Worm (Caenorhabditis elegans) whole organism, L2 larva: ENCODE measurements around the gene C08F11.7.

ENCODE experiments used
- C34F6.9 ChIP-seq: fragments of 150-350 bp; optimal IDR thresholded peaks from 2 replicates; lab custom pipeline; 2014; ENCODE audit warnings: missing biosample characterization, missing genetic modification characterization
- Y55F3AM.14 ChIP-seq: fragments of 200-800 bp; sonication (Bioruptor generic); optimal IDR thresholded peaks from 2 replicates; lab custom pipeline; 2018; ENCODE audit warnings: mild to moderate bottlenecking, missing genetic modification characterization, missing compliant biosample characterization
- aly-2 ChIP-seq: fragments of 150-350 bp; optimal IDR thresholded peaks from 2 replicates; lab custom pipeline; 2014; ENCODE audit warnings: missing biosample characterization, missing genetic modification characterization
- ama-1 ChIP-seq: fragments of 150-350 bp; optimal IDR thresholded peaks from 2 replicates; lab custom pipeline; 2018; ENCODE audit warnings: inconsistent platforms
- blmp-1 ChIP-seq: sonication (generic microtip); optimal IDR thresholded peaks from 2 replicates; lab custom pipeline; 2017; ENCODE audit warnings: missing genetic modification characterization, mild to moderate bottlenecking, missing compliant biosample characterization, antibody characterized with exemption, moderate library complexity; ENCODE audit not compliant: insufficient read depth
- ceh-16 ChIP-seq: fragments of 150-350 bp; optimal IDR thresholded peaks from 2 replicates; lab custom pipeline; 2014; ENCODE audit warnings: missing biosample characterization, missing genetic modification characterization
- crh-2 ChIP-seq: sonication (generic microtip); optimal IDR thresholded peaks from 2 replicates; lab custom pipeline; 2017; ENCODE audit warnings: missing biosample characterization, missing genetic modification characterization
- elt-3 ChIP-seq: sonication (generic microtip); optimal IDR thresholded peaks from 2 replicates; lab custom pipeline; 2017; ENCODE audit warnings: missing biosample characterization, missing genetic modification characterization
- lin-11 ChIP-seq: fragments of 150-350 bp; sonication (generic microtip); optimal IDR thresholded peaks from 2 replicates; lab custom pipeline; 2014; ENCODE audit warnings: missing biosample characterization, missing genetic modification characterization, inconsistent platforms, mixed read lengths
- mab-5 ChIP-seq: fragments of 150-350 bp; optimal IDR thresholded peaks from 2 replicates; lab custom pipeline; 2014; ENCODE audit warnings: missing biosample characterization, missing genetic modification characterization
- mdl-1 ChIP-seq, 2 experiments: fragments of 150-350 bp in 1 of 2; sonication (generic microtip) in 1 of 2; optimal IDR thresholded peaks; 2 replicates each; lab custom pipeline; 2017; ENCODE audit warnings: missing biosample characterization in 2 of 2, missing genetic modification characterization in 2 of 2
- nhr-10 ChIP-seq: sonication (generic microtip); optimal IDR thresholded peaks from 2 replicates; lab custom pipeline; 2017; ENCODE audit warnings: missing biosample characterization, missing genetic modification characterization
- nhr-11 ChIP-seq: fragments of 150-350 bp; optimal IDR thresholded peaks from 2 replicates; lab custom pipeline; 2014; ENCODE audit warnings: missing biosample characterization, missing genetic modification characterization
- nhr-129 ChIP-seq: fragments of 150-350 bp; optimal IDR thresholded peaks from 2 replicates; lab custom pipeline; 2014; ENCODE audit warnings: missing biosample characterization, missing genetic modification characterization
- nhr-21 ChIP-seq: fragments of 150-350 bp; optimal IDR thresholded peaks from 2 replicates; lab custom pipeline; 2014; ENCODE audit warnings: missing biosample characterization, missing genetic modification characterization
- nhr-6 ChIP-seq: fragments of 150-350 bp; optimal IDR thresholded peaks from 2 replicates; lab custom pipeline; 2014; ENCODE audit warnings: missing biosample characterization, missing genetic modification characterization
- unc-39 ChIP-seq: fragments of 150-350 bp; optimal IDR thresholded peaks from 2 replicates; lab custom pipeline; 2014; ENCODE audit warnings: missing biosample characterization, missing genetic modification characterization
- unc-55 ChIP-seq: fragments of 150-350 bp; sonication (generic microtip); optimal IDR thresholded peaks from 3 replicates; lab custom pipeline; 2014; ENCODE audit warnings: missing biosample characterization, missing genetic modification reagents, missing genetic modification characterization
- unc-62 ChIP-seq: fragments of 150-350 bp; optimal IDR thresholded peaks from 2 replicates; lab custom pipeline; 2014; ENCODE audit warnings: missing biosample characterization, missing genetic modification reagents, missing genetic modification characterization
- ztf-4 ChIP-seq: fragments of 150-350 bp; optimal IDR thresholded peaks from 2 replicates; lab custom pipeline; 2014; ENCODE audit warnings: missing biosample characterization, missing genetic modification characterization

C08F11.7 gene

ce11 chrIV:13687631-13688030 lies 50.6 kb downstream of the C08F11.7 start:
- TF ChIP-seq crh-2 (tag; lab: Kevin White, UChicago) = no peak
- TF ChIP-seq Y55F3AM.14 (GFP tag; lab: Kevin White, UChicago) = no peak
- TF ChIP-seq mdl-1 (tag; optimal IDR thresholded peaks at IDR 0.05; lab: Kevin White, UChicago) = no peak
- TF ChIP-seq unc-62 (GFP tag; lab: Kevin White, UChicago) = no peak
- TF ChIP-seq ceh-16 = no peak
- no peak for TF ChIP-seq lin-11 (tag; lab: Kevin White, UChicago)
- no peak for TF ChIP-seq ama-1 (lab: Kevin White, UChicago)
- no peak for TF ChIP-seq nhr-10 (tag; lab: Kevin White, UChicago)
- no peak for TF ChIP-seq nhr-6 (tag; lab: Kevin White, UChicago)
- TF ChIP-seq nhr-11 = no peak
- TF ChIP-seq mab-5 (tag; lab: Kevin White, UChicago) = no peak
- TF ChIP-seq nhr-21 (tag; lab: Kevin White, UChicago) = no peak
- TF ChIP-seq nhr-129 (tag; lab: Kevin White, UChicago) = no peak
- TF ChIP-seq unc-55 (GFP tag; lab: Kevin White, UChicago) = no peak
- TF ChIP-seq blmp-1 (tag; lab: Kevin White, UChicago) = no peak
- no peak for TF ChIP-seq ztf-4 (tag; lab: Kevin White, UChicago)
- TF ChIP-seq elt-3 (tag; lab: Kevin White, UChicago) = no peak
- no peak for TF ChIP-seq C34F6.9
- TF ChIP-seq aly-2 = no peak
- TF ChIP-seq unc-39 (tag; lab: Kevin White, UChicago) = no peak
